Fruit fly (Drosophila melanogaster): Measurements from ENCODE around the gene Atxn7.

The Atxn7 gene

dm6 chr2L:2426444-2427188 is 51.0 kb downstream of the Atxn7 start (continued):
- TF ChIP-seq CG10209 (GFP tag; optimal IDR thresholded peaks at IDR 0.05), result peak; percentile 27
- TF ChIP-seq run (tag; optimal IDR thresholded peaks at IDR 0.05), result peak; percentile 31
- TF ChIP-seq nom (GFP tag; optimal IDR thresholded peaks at IDR 0.05), result peak; percentile 33
- TF ChIP-seq TFAM (GFP tag; optimal IDR thresholded peaks at IDR 0.05), result no peak
- peak; percentile 61 for TF ChIP-seq lmd (GFP tag; IDR thresholded peaks at IDR 0.05)
- TF ChIP-seq CG1647 (GFP tag; optimal IDR thresholded peaks at IDR 0.05), result peak; percentile 28
- TF ChIP-seq CG9437 (GFP tag; optimal IDR thresholded peaks at IDR 0.05), result peak; percentile 5
- peak; percentile 57; the same call in 2 of the 3 replicates for TF ChIP-seq H15 (GFP tag; IDR thresholded peaks at IDR 0.05)
- TF ChIP-seq Scr (GFP tag; IDR thresholded peaks at IDR 0.05; ENCODE audit: partially characterized antibody), result no peak
- TF ChIP-seq CG1602 (GFP tag; optimal IDR thresholded peaks at IDR 0.05), result peak; percentile 35
- peak; percentile 44 for TF ChIP-seq CG12391 (tag; optimal IDR thresholded peaks at IDR 0.05)
- TF ChIP-seq crol (GFP tag; IDR thresholded peaks at IDR 0.05), result peak; percentile 90
- TF ChIP-seq chinmo (GFP tag; IDR thresholded peaks at IDR 0.05; ENCODE audit: partially characterized antibody), result no peak
- peak; percentile 16 for TF ChIP-seq pum (GFP tag; optimal IDR thresholded peaks at IDR 0.05)
- peak; percentile 35 for TF ChIP-seq mam (GFP tag; optimal IDR thresholded peaks at IDR 0.05)
- no peak for TF ChIP-seq sim (GFP tag; IDR thresholded peaks at IDR 0.05)
- TF ChIP-seq Rfx (GFP tag; IDR thresholded peaks at IDR 0.05), result peak; percentile 63
- peak; percentile 20 for TF ChIP-seq CG3407 (GFP tag; optimal IDR thresholded peaks at IDR 0.05)
- TF ChIP-seq kah (GFP tag; optimal IDR thresholded peaks at IDR 0.05), result no peak
- TF ChIP-seq sna (GFP tag; IDR thresholded peaks at IDR 0.05; ENCODE audit: partially characterized antibody), result no peak
- TF ChIP-seq Bteb2 (GFP tag; optimal IDR thresholded peaks at IDR 0.05), result peak; percentile 4
- TF ChIP-seq Neu2 (GFP tag; optimal IDR thresholded peaks at IDR 0.05; ENCODE audit: borderline replicate concordance), result no peak
- 0 out of 2 replicates have a peak, but pooled peaks have one; percentile 40 for TF ChIP-seq CG11696 (GFP tag; IDR thresholded peaks at IDR 0.05)
- TF ChIP-seq CG1529 (GFP tag; optimal IDR thresholded peaks at IDR 0.05), result peak; percentile 38
- peak; percentile 55 for TF ChIP-seq Ssrp (tag; optimal IDR thresholded peaks at IDR 0.05)
- TF ChIP-seq Ravus (GFP tag; IDR thresholded peaks at IDR 0.05), result no peak
- no peak for TF ChIP-seq Dip3 (GFP tag; optimal IDR thresholded peaks at IDR 0.05)
- TF ChIP-seq CG7372 (GFP tag; IDR thresholded peaks at IDR 0.05), result no peak
- no peak for TF ChIP-seq Lpt (GFP tag; optimal IDR thresholded peaks at IDR 0.05)
- TF ChIP-seq Chrac-16 (GFP tag; optimal IDR thresholded peaks at IDR 0.05), result peak; percentile 26
- peak; percentile 30 for TF ChIP-seq trem (tag; optimal IDR thresholded peaks at IDR 0.05)
- TF ChIP-seq CG11085 (GFP tag; IDR thresholded peaks at IDR 0.05), result no peak
- no peak for TF ChIP-seq pan (optimal IDR thresholded peaks at IDR 0.05)
- peak in 1 of 2 experiments; percentile 71 for TF ChIP-seq pan (GFP tag; optimal IDR thresholded peaks at IDR 0.05 in 1 of 2, IDR thresholded peaks at IDR 0.05 in 1 of 2)
- TF ChIP-seq CG13624 (GFP tag; optimal IDR thresholded peaks at IDR 0.05), result peak; percentile 36
- TF ChIP-seq Sox102F (GFP tag; optimal IDR thresholded peaks at IDR 0.05), result peak; percentile 85
- peak; percentile 34 for TF ChIP-seq CG12155 (GFP tag; optimal IDR thresholded peaks at IDR 0.05)
- peak; percentile 56 for TF ChIP-seq sd (tag; optimal IDR thresholded peaks at IDR 0.05)
- TF ChIP-seq ro (GFP tag; IDR thresholded peaks at IDR 0.05), result no peak
- peak; percentile 59; the same call in 1 of the 3 replicates for TF ChIP-seq CG11695 (GFP tag; IDR thresholded peaks at IDR 0.05)
- peak; percentile 46; the same call in 1 of the 2 replicates for TF ChIP-seq sob (GFP tag; IDR thresholded peaks at IDR 0.05)
- peak; percentile 20 for TF ChIP-seq slp2 (GFP tag; optimal IDR thresholded peaks at IDR 0.05)
- no peak for TF ChIP-seq crc (GFP tag; optimal IDR thresholded peaks at IDR 0.05)
- 0 out of 2 replicates have a peak, but pooled peaks have one; percentile 28 for TF ChIP-seq CG5953 (GFP tag; IDR thresholded peaks at IDR 0.05)
- no peak for TF ChIP-seq dmrt11E (tag; optimal IDR thresholded peaks at IDR 0.05)
- no peak for TF ChIP-seq CG18619 (GFP tag; optimal IDR thresholded peaks at IDR 0.05)
- no peak for TF ChIP-seq kay (GFP tag; optimal IDR thresholded peaks at IDR 0.05)
- 0 out of 2 replicates have a peak, but pooled peaks have one; percentile 18 for TF ChIP-seq ap (GFP tag; IDR thresholded peaks at IDR 0.05)
- peak; percentile 43 for TF ChIP-seq NfI (GFP tag; optimal IDR thresholded peaks at IDR 0.05)
- no peak for TF ChIP-seq Taf1 (GFP tag; IDR thresholded peaks at IDR 0.05)

All from whole organism, embryonic.